Worm (Caenorhabditis elegans) whole organism, L1 larva: Measurements from ENCODE around the gene F33D4.6.

Experiments
- blmp-1 ChIP-seq: fragments of 150-350 bp; optimal IDR thresholded peaks from 2 replicates; lab custom pipeline; 2014; ENCODE audit warnings: missing biosample characterization, missing genetic modification characterization
- nhr-11 ChIP-seq: fragments of 150-350 bp; optimal IDR thresholded peaks from 2 replicates; lab custom pipeline; 2014; ENCODE audit warnings: missing biosample characterization, missing genetic modification characterization
- nhr-12 ChIP-seq: sonication (generic microtip); optimal IDR thresholded peaks from 2 replicates; lab custom pipeline; 2017; ENCODE audit warnings: missing biosample characterization, missing genetic modification characterization
- nhr-77 ChIP-seq: fragments of 150-350 bp; optimal IDR thresholded peaks from 2 replicates; lab custom pipeline; 2014; ENCODE audit warnings: missing biosample characterization, missing genetic modification characterization
- pag-3 ChIP-seq: sonication (generic microtip); optimal IDR thresholded peaks from 2 replicates; lab custom pipeline; 2017; ENCODE audit warnings: missing genetic modification characterization, mild to moderate bottlenecking, missing compliant biosample characterization, antibody characterized with exemption, borderline replicate concordance; ENCODE audit not compliant: insufficient read depth
- sox-4 ChIP-seq: sonication (generic microtip); optimal IDR thresholded peaks from 2 replicates; lab custom pipeline; 2016; ENCODE audit warnings: missing genetic modification characterization, missing compliant biosample characterization
- tbx-2 ChIP-seq: sonication (generic microtip); optimal IDR thresholded peaks from 2 replicates; lab custom pipeline; 2016; ENCODE audit warnings: missing genetic modification characterization, missing compliant biosample characterization
- unc-62 ChIP-seq: fragments of 150-350 bp; optimal IDR thresholded peaks from 2 replicates; lab custom pipeline; 2014; ENCODE audit warnings: missing biosample characterization, missing genetic modification reagents, missing genetic modification characterization
- ztf-4 ChIP-seq: fragments of 150-350 bp; optimal IDR thresholded peaks from 2 replicates; lab custom pipeline; 2014; ENCODE audit warnings: missing biosample characterization, missing genetic modification characterization

DNA sequence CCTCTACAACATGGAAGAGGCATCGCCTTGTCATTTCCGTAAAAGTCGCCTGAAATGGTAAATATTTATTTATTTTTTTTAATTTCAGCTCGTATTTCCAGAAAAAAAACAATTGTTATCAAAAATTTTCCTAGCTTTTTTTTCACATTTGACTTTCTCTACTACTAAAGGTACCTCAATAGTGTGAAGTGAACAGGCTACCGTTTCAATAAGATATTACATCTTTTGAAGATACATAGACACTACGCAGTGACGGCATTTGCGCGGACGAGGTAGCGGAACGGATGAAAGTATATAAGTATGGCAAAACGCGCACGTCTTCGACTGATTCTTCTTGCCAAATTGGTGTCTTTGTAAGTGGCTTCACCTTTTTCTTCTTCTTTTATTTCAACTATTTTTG is 35.3 kb upstream of the F33D4.6 start, which contains the start of gene col-14:
- TF ChIP-seq sox-4 (tag; lab: Kevin White, UChicago) = no peak
- TF ChIP-seq unc-62 = no peak
- TF ChIP-seq blmp-1 = no peak
- no peak for TF ChIP-seq ztf-4 (tag; lab: Kevin White, UChicago)
- no peak for TF ChIP-seq tbx-2 (tag; lab: Kevin White, UChicago)
- TF ChIP-seq pag-3 = no peak
- no peak for TF ChIP-seq nhr-12
- no peak for TF ChIP-seq nhr-11 (tag; lab: Kevin White, UChicago)
- TF ChIP-seq nhr-77 (tag; lab: Kevin White, UChicago) = no peak
